Worm (Caenorhabditis elegans) whole organism, late embryonic: ENCODE data around the gene F35B12.10.

ENCODE experiments used
- C08G9.2 ChIP-seq: sonication (generic microtip); optimal IDR thresholded peaks from 2 replicates; lab custom pipeline; 2016; ENCODE audit warnings: mild to moderate bottlenecking, missing genetic modification characterization, moderate library complexity, missing compliant biosample characterization
- C38D4.7 ChIP-seq: fragments of 200-800 bp; sonication (Bioruptor generic); optimal IDR thresholded peaks from 2 replicates; lab custom pipeline; 2018; ENCODE audit warnings: mild to moderate bottlenecking, missing genetic modification characterization, moderate library complexity, missing compliant biosample characterization
- K02D7.2 ChIP-seq: sonication (generic microtip); optimal IDR thresholded peaks from 2 replicates; lab custom pipeline; 2017; ENCODE audit warnings: mild to moderate bottlenecking, missing genetic modification characterization, missing compliant biosample characterization
- T23F11.4 ChIP-seq: fragments of 200-800 bp; sonication (Bioruptor generic); optimal IDR thresholded peaks from 2 replicates; lab custom pipeline; 2018; ENCODE audit warnings: mild to moderate bottlenecking, missing genetic modification characterization, missing compliant biosample characterization
- Y22D7AL.16 ChIP-seq: sonication (generic microtip); optimal IDR thresholded peaks from 2 replicates; lab custom pipeline; 2016; ENCODE audit warnings: missing genetic modification characterization, missing compliant biosample characterization
- ahr-1 ChIP-seq: sonication (generic microtip); optimal IDR thresholded peaks from 2 replicates; lab custom pipeline; 2016; ENCODE audit warnings: missing genetic modification characterization, missing compliant biosample characterization
- ceh-14 ChIP-seq: sonication (generic microtip); optimal IDR thresholded peaks from 2 replicates; lab custom pipeline; 2016; ENCODE audit warnings: missing genotype, missing genetic modification characterization, missing compliant biosample characterization
- ceh-19 ChIP-seq: fragments of 200-800 bp; sonication (Bioruptor generic); optimal IDR thresholded peaks from 2 replicates; lab custom pipeline; 2018; ENCODE audit warnings: mild to moderate bottlenecking, missing genetic modification characterization, missing compliant biosample characterization
- ceh-2 ChIP-seq: sonication (generic microtip); optimal IDR thresholded peaks from 2 replicates; lab custom pipeline; 2016; ENCODE audit warnings: missing genotype, missing genetic modification characterization, missing compliant biosample characterization
- ceh-22 ChIP-seq: sonication (generic microtip); optimal IDR thresholded peaks from 2 replicates; lab custom pipeline; 2017; ENCODE audit warnings: missing biosample characterization, missing genetic modification characterization
- ceh-24 ChIP-seq: sonication (generic microtip); optimal IDR thresholded peaks from 2 replicates; lab custom pipeline; 2016; ENCODE audit warnings: mild to moderate bottlenecking, missing genetic modification characterization, missing compliant biosample characterization
- ceh-45 ChIP-seq: fragments of 200-800 bp; sonication (Bioruptor generic); IDR thresholded peaks from 2 replicates; pipeline ENCODE4 v1.3.6; 2022; ENCODE audit warnings: missing genetic modification reagents, missing genetic modification characterization, missing compliant biosample characterization
- ceh-6 ChIP-seq: fragments of 200-800 bp; sonication (Bioruptor generic); optimal IDR thresholded peaks from 2 replicates; lab custom pipeline; 2018; ENCODE audit warnings: mild to moderate bottlenecking, missing genetic modification characterization, missing compliant biosample characterization
- elt-2 ChIP-seq: sonication (generic microtip); optimal IDR thresholded peaks from 2 replicates; lab custom pipeline; 2016; ENCODE audit warnings: missing genetic modification reagents, missing genetic modification characterization, missing compliant biosample characterization
- elt-4 ChIP-seq: sonication (generic microtip); optimal IDR thresholded peaks from 2 replicates; lab custom pipeline; 2016; ENCODE audit warnings: missing genetic modification characterization, missing compliant biosample characterization
- ets-4 ChIP-seq: sonication (generic microtip); optimal IDR thresholded peaks from 2 replicates; lab custom pipeline; 2016; ENCODE audit warnings: missing genetic modification characterization, missing compliant biosample characterization
- fax-1 ChIP-seq: sonication (generic microtip); optimal IDR thresholded peaks from 2 replicates; lab custom pipeline; 2016; ENCODE audit warnings: missing genotype, missing genetic modification characterization, missing compliant biosample characterization
- fkh-10 ChIP-seq: fragments of 150-350 bp; optimal IDR thresholded peaks from 2 replicates; lab custom pipeline; 2014; ENCODE audit warnings: missing biosample characterization, missing genetic modification reagents, missing genetic modification characterization
- fkh-6 ChIP-seq: sonication (generic microtip); optimal IDR thresholded peaks from 2 replicates; lab custom pipeline; 2016; ENCODE audit warnings: missing genetic modification characterization, missing compliant biosample characterization
- hlh-13 ChIP-seq: fragments of 200-800 bp; sonication (Bioruptor generic); optimal IDR thresholded peaks from 2 replicates; lab custom pipeline; 2018; ENCODE audit warnings: mild to moderate bottlenecking, missing genetic modification characterization, missing compliant biosample characterization
- hlh-15 ChIP-seq: sonication (generic microtip); optimal IDR thresholded peaks from 2 replicates; lab custom pipeline; 2016; ENCODE audit warnings: missing genetic modification characterization, missing compliant biosample characterization
- hlh-6 ChIP-seq: sonication (generic microtip); optimal IDR thresholded peaks from 2 replicates; lab custom pipeline; 2016; ENCODE audit warnings: missing genotype, missing genetic modification characterization, missing compliant biosample characterization
- hlh-8 ChIP-seq: sonication (generic microtip); optimal IDR thresholded peaks from 2 replicates; lab custom pipeline; 2016; ENCODE audit warnings: missing genotype, missing genetic modification characterization, missing compliant biosample characterization
- lim-6 ChIP-seq: sonication (generic microtip); optimal IDR thresholded peaks from 2 replicates; lab custom pipeline; 2016; ENCODE audit warnings: missing genetic modification characterization, missing compliant biosample characterization
- madf-2 ChIP-seq: sonication (generic microtip); optimal IDR thresholded peaks from 2 replicates; lab custom pipeline; 2017; ENCODE audit warnings: missing genetic modification characterization, missing compliant biosample characterization
- mec-3 ChIP-seq: sonication (generic microtip); optimal IDR thresholded peaks from 2 replicates; lab custom pipeline; 2016; ENCODE audit warnings: borderline replicate concordance, missing genetic modification characterization, missing compliant biosample characterization
- nfya-1 ChIP-seq: sonication (generic microtip); optimal IDR thresholded peaks from 2 replicates; lab custom pipeline; 2017; ENCODE audit warnings: missing genetic modification characterization, mild to moderate bottlenecking, missing compliant biosample characterization, antibody characterized with exemption, moderate library complexity
- nhr-232 ChIP-seq: sonication (generic microtip); optimal IDR thresholded peaks from 2 replicates; lab custom pipeline; 2016; ENCODE audit warnings: missing genetic modification characterization, missing compliant biosample characterization
- npax-4 ChIP-seq: sonication (generic microtip); optimal IDR thresholded peaks from 2 replicates; lab custom pipeline; 2016; ENCODE audit warnings: missing genetic modification characterization, missing compliant biosample characterization
- odd-2 ChIP-seq: sonication (generic microtip); optimal IDR thresholded peaks from 2 replicates; lab custom pipeline; 2017; ENCODE audit warnings: antibody characterized with exemption, mild to moderate bottlenecking, missing genetic modification characterization, missing compliant biosample characterization
- pha-2 ChIP-seq: sonication (generic microtip); optimal IDR thresholded peaks from 2 replicates; lab custom pipeline; 2017; ENCODE audit warnings: mild to moderate bottlenecking, missing genetic modification characterization, missing compliant biosample characterization
- pha-4 ChIP-seq: fragments of 150-350 bp; optimal IDR thresholded peaks from 2 replicates; lab custom pipeline; 2018; ENCODE audit warnings: missing biosample characterization, missing genetic modification reagents, missing genetic modification characterization
- pqm-1 ChIP-seq: sonication (generic microtip); optimal IDR thresholded peaks from 2 replicates; lab custom pipeline; 2016; ENCODE audit warnings: missing genetic modification characterization, missing compliant biosample characterization
- ref-2 ChIP-seq: sonication (generic microtip); optimal IDR thresholded peaks from 2 replicates; lab custom pipeline; 2016; ENCODE audit warnings: missing genetic modification characterization, missing compliant biosample characterization
- rnt-1 ChIP-seq: sonication (generic microtip); optimal IDR thresholded peaks from 2 replicates; lab custom pipeline; 2016; ENCODE audit warnings: missing genetic modification characterization, missing compliant biosample characterization
- sox-2 ChIP-seq: fragments of 200-800 bp; sonication (Bioruptor generic); IDR thresholded peaks from 2 replicates; pipeline ENCODE4 v1.3.6; 2022; ENCODE audit warnings: missing genetic modification reagents, missing genetic modification characterization, missing compliant biosample characterization
- syd-9 ChIP-seq: sonication (generic microtip); optimal IDR thresholded peaks from 2 replicates; lab custom pipeline; 2016; ENCODE audit warnings: mild to moderate bottlenecking, missing genetic modification characterization, moderate library complexity, missing compliant biosample characterization
- tbx-2 ChIP-seq: sonication (generic microtip); optimal IDR thresholded peaks from 2 replicates; lab custom pipeline; 2016; ENCODE audit warnings: missing genetic modification characterization, missing compliant biosample characterization
- ttx-3 ChIP-seq: sonication (generic microtip); optimal IDR thresholded peaks from 2 replicates; lab custom pipeline; 2016; ENCODE audit warnings: missing genetic modification reagents, missing genetic modification characterization, missing compliant biosample characterization
- unc-3 ChIP-seq, 2 experiments: fragments of 200-800 bp in 1 of 2; sonication (Bioruptor generic) in 1 of 2; sonication (generic microtip) in 1 of 2; conservative IDR thresholded peaks in 1 of 2; optimal IDR thresholded peaks in 1 of 2; 2 replicates each; pipeline versions ENCODE4 v1.3.6 to Lab custom; 2016 to 2022; ENCODE audit warnings: missing compliant biosample characterization in 2 of 2, missing genetic modification characterization in 2 of 2, missing genetic modification reagents in 1 of 2
- unc-42 ChIP-seq: sonication (generic microtip); optimal IDR thresholded peaks from 2 replicates; lab custom pipeline; 2016; ENCODE audit warnings: missing genotype, missing genetic modification characterization, missing compliant biosample characterization
- unc-55 ChIP-seq: sonication (generic microtip); optimal IDR thresholded peaks from 2 replicates; lab custom pipeline; 2017; ENCODE audit warnings: missing biosample characterization, missing genetic modification reagents, missing genetic modification characterization
- ztf-16 ChIP-seq: sonication (generic microtip); optimal IDR thresholded peaks from 2 replicates; lab custom pipeline; 2017; ENCODE audit warnings: missing genetic modification characterization, missing compliant biosample characterization

F35B12.10 gene

ce11 chrV:11653095-11653494 is 24.0 kb upstream of the F35B12.10 start:
- TF ChIP-seq mec-3 (tag; lab: Kevin White, UChicago) (no peak), unc-3 (GFP tag; conservative IDR thresholded peaks at IDR 0.05; lab: Robert Waterston, UW) (no peak), unc-3 (tag; optimal IDR thresholded peaks at IDR 0.05; lab: Kevin White, UChicago) (no peak), nfya-1 (tag; lab: Kevin White, UChicago) (no peak), pha-4 (tag; lab: Kevin White, UChicago) (no peak), ref-2 (tag; lab: Kevin White, UChicago) (no peak), ceh-22 (no peak), sox-2 (GFP tag; lab: Robert Waterston, UW) (no peak), unc-42 (tag; lab: Kevin White, UChicago) (no peak), ceh-19 (GFP tag; lab: Kevin White, UChicago) (no peak)

- no peak for TF ChIP-seq C08G9.2 (tag; lab: Kevin White, UChicago)
- TF ChIP-seq T23F11.4 (GFP tag; lab: Kevin White, UChicago), result no peak
- no peak for TF ChIP-seq ceh-14 (tag; lab: Kevin White, UChicago)
- TF ChIP-seq elt-2, result no peak
- TF ChIP-seq odd-2, result no peak
- TF ChIP-seq rnt-1 (tag; lab: Kevin White, UChicago), result no peak
- TF ChIP-seq ceh-19 (GFP tag; lab: Kevin White, UChicago), result no peak
- TF ChIP-seq fkh-6, result no peak
- TF ChIP-seq ttx-3 (tag; lab: Kevin White, UChicago), result no peak
- TF ChIP-seq nfya-1 (tag; lab: Kevin White, UChicago), result no peak
- no peak for TF ChIP-seq ceh-24 (tag; lab: Kevin White, UChicago)
- no peak for TF ChIP-seq lim-6 (tag; lab: Kevin White, UChicago)
- TF ChIP-seq ceh-45 (GFP tag; lab: Robert Waterston, UW), result no peak
- TF ChIP-seq hlh-8 (tag; lab: Kevin White, UChicago), result no peak
- TF ChIP-seq unc-55, result no peak
- no peak for TF ChIP-seq pqm-1
- TF ChIP-seq ztf-16 (tag; lab: Kevin White, UChicago), result no peak
- TF ChIP-seq pha-2 (tag; lab: Kevin White, UChicago), result no peak
- no peak for TF ChIP-seq ceh-2 (tag; lab: Kevin White, UChicago)
- TF ChIP-seq hlh-15, result no peak
These were observed 21.6 kb upstream of the F35B12.10 start, which contains the start of gene zip-10 for ce11 chrV:11650720-11651119. TSS of gene zip-10 (minus strand) at chrV:11650762.

ce11 chrV:11649254-11649653 is 20.2 kb upstream of the F35B12.10 start:
- TF ChIP-seq ref-2 (tag; lab: Kevin White, UChicago) (no peak), Y22D7AL.16 (tag; lab: Kevin White, UChicago) (no peak)

ce11 chrV:11648435-11648834 is 19.4 kb upstream of the F35B12.10 start:
- TF ChIP-seq madf-2 (tag; lab: Kevin White, UChicago), result no peak
- TF ChIP-seq npax-4 (tag; lab: Kevin White, UChicago), result no peak
- no peak for TF ChIP-seq hlh-6 (tag; lab: Kevin White, UChicago)

ce11 chrV:11647821-11648220 is 18.7 kb upstream of the F35B12.10 start:
- TF ChIP-seq fax-1 (tag; lab: Kevin White, UChicago) (no peak), elt-2 (peak; percentile 46)

DNA sequence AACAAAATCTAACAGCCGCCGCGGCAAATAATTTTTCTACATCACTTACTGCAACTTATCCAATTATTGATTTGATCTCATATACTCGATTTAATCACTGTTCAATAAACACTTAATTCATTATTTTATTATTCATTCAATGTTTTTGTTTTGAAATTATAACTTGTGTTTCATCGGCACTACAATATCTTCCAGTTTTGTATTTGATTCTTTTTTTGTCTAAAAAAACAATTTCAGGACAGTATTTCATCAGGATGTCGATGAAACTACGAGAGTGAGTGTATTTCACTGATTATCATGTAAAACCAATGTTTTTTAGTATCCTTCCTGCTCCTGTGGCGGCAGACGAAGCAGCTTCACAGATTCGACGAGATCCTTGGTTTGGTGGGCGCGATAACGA is 16.2 kb upstream of the F35B12.10 start, which contains the start of gene skp-1:
Gene skp-1, plus strand, starts transcription at position 238 of the 400 bp plus-strand sequence.
- TF ChIP-seq ceh-6 (GFP tag; lab: Kevin White, UChicago) (no peak), tbx-2 (tag; lab: Kevin White, UChicago) (no peak), fkh-10 (no peak), sox-2 (GFP tag; lab: Robert Waterston, UW) (no peak), C38D4.7 (GFP tag; lab: Kevin White, UChicago) (no peak), rnt-1 (tag; lab: Kevin White, UChicago) (no peak), K02D7.2 (tag; lab: Kevin White, UChicago) (no peak), ahr-1 (tag; lab: Kevin White, UChicago) (no peak), elt-4 (no peak), syd-9 (tag; lab: Kevin White, UChicago) (no peak), nhr-232 (tag; lab: Kevin White, UChicago) (no peak), fkh-6 (no peak), unc-42 (tag; lab: Kevin White, UChicago) (no peak), ets-4 (tag; lab: Kevin White, UChicago) (no peak), hlh-13 (no peak), Y22D7AL.16 (tag; lab: Kevin White, UChicago) (no peak), mec-3 (tag; lab: Kevin White, UChicago) (no peak), ref-2 (tag; lab: Kevin White, UChicago) (no peak)
- TF ChIP-seq, all 69 proteins: peak for 0
